Worm (Caenorhabditis elegans): ENCODE measurements around the gene Y43F8B.15.

ce11 chrV:19495587-19495986 is 33.7 kb upstream of the Y43F8B.15 start, which contains the start of gene scl-21:
- TF ChIP-seq nhr-76 (tag; optimal IDR thresholded peaks at IDR 0.05) (no peak), nhr-19 (GFP tag; conservative IDR thresholded peaks at IDR 0.05) (no peak), ama-1 (optimal IDR thresholded peaks at IDR 0.05) (no peak), unc-130 (tag; optimal IDR thresholded peaks at IDR 0.05) (no peak), nhr-12 (tag; optimal IDR thresholded peaks at IDR 0.05) (no peak), ceh-8 (GFP tag; optimal IDR thresholded peaks at IDR 0.05) (no peak), aly-2 (tag; optimal IDR thresholded peaks at IDR 0.05) (no peak), unc-62 (GFP tag; optimal IDR thresholded peaks at IDR 0.05) (no peak), blmp-1 (tag; optimal IDR thresholded peaks at IDR 0.05) (no peak), swsn-7 (tag; optimal IDR thresholded peaks at IDR 0.05) (no peak), ces-1 (GFP tag; optimal IDR thresholded peaks at IDR 0.05) (no peak), dpl-1 (GFP tag; optimal IDR thresholded peaks at IDR 0.05) (no peak), fos-1 (tag; optimal IDR thresholded peaks at IDR 0.05) (no peak), nhr-28 (tag; optimal IDR thresholded peaks at IDR 0.05) (no peak)

Measured in whole organism, L1 larva.